Fruit fly (Drosophila melanogaster) whole organism, prepupa: ENCODE measurements around the gene Gr64c.

Experiments used
- CG10631 ChIP-seq: fragments of 200-800 bp; sonication (Bioruptor generic); optimal IDR thresholded peaks from 2 replicates; lab custom pipeline; 2016; ENCODE audit warnings: missing biosample characterization, missing genetic modification characterization
- CG1621 ChIP-seq: fragments of 200-800 bp; sonication (Bioruptor generic); optimal IDR thresholded peaks from 3 replicates; lab custom pipeline; 2018; ENCODE audit warnings: missing biosample characterization, mild to moderate bottlenecking, missing genetic modification characterization
- CG16779 ChIP-seq: fragments of 200-800 bp; sonication (Bioruptor generic); optimal IDR thresholded peaks from 3 replicates; lab custom pipeline; 2017; ENCODE audit warnings: missing biosample characterization, mild to moderate bottlenecking, missing genetic modification characterization
- CG6808 ChIP-seq: fragments of 200-800 bp; sonication (Bioruptor generic); optimal IDR thresholded peaks from 3 replicates; lab custom pipeline; 2017; ENCODE audit warnings: missing biosample characterization, missing genetic modification characterization, mild to moderate bottlenecking, moderate library complexity, missing genetic modification reagents
- Gug ChIP-seq: fragments of 200-800 bp; sonication (Bioruptor generic); IDR thresholded peaks from 2 replicates; pipeline ENCODE4 v1.3.6; 2022; ENCODE audit warnings: missing biosample characterization, missing genetic modification characterization
- Hr39 ChIP-seq: fragments of 200-800 bp; sonication (Bioruptor generic); optimal IDR thresholded peaks from 2 replicates; lab custom pipeline; 2016; ENCODE audit warnings: missing biosample characterization, missing genetic modification characterization
- Sox102F ChIP-seq: fragments of 200-800 bp; sonication (Bioruptor generic); optimal IDR thresholded peaks from 2 replicates; lab custom pipeline; 2016; ENCODE audit warnings: missing biosample characterization, mild to moderate bottlenecking, missing genetic modification characterization
- achi ChIP-seq: fragments of 200-800 bp; sonication (Bioruptor generic); optimal IDR thresholded peaks from 3 replicates; lab custom pipeline; 2016; ENCODE audit warnings: missing biosample characterization, missing genetic modification characterization
- acj6 ChIP-seq: fragments of 200-800 bp; sonication (Bioruptor generic); optimal IDR thresholded peaks from 3 replicates; lab custom pipeline; 2016; ENCODE audit warnings: missing biosample characterization, missing genetic modification characterization
- salr ChIP-seq, 2 experiments: fragments of 200-800 bp; sonication (Bioruptor generic); optimal IDR thresholded peaks; 3 replicates each; lab custom pipeline; 2016 to 2018; ENCODE audit warnings: missing biosample characterization in 2 of 2, missing genetic modification characterization in 2 of 2, mild to moderate bottlenecking in 1 of 2

DNA sequence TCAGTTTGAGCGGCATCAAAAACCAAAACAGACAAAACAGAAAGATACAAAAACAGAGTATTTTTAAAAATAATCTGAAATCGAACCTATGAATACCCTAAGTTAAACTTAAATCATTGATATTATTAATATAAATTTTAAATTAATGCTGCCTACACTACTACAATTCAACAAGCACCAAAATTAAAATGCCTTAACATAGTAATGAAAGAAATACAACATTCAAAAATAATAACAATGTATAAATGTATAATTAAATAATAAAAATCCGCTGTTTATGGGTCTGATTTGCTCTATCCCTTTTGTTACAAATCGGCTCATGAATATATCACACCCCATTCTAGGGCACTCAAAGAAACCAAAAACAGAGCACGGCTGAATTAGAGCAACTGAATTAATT lies 20.7 kb downstream of the Gr64c start:
- TF ChIP-seq CG16779 (no peak), CG6808 (no peak), Hr39 (GFP tag; lab: Kevin White, UChicago) (no peak), salr (GFP tag; optimal IDR thresholded peaks at IDR 0.05; lab: Kevin White, UChicago) (no peak), Sox102F (GFP tag; lab: Kevin White, UChicago) (no peak), Gug (no peak), CG1621 (tag; lab: Kevin White, UChicago) (no peak), acj6 (GFP tag; lab: Kevin White, UChicago) (no peak), CG10631 (GFP tag; lab: Kevin White, UChicago) (no peak), achi (GFP tag; lab: Kevin White, UChicago) (no peak)
